Fruit fly (Drosophila melanogaster): Measurements from ENCODE around the gene CtsL4.
A peak's percentile ranks its signal among the peaks of the same experiment; 100 is the strongest.

CtsL4 gene

dm6 chr2L:10405008-10405654, 48.7 kb upstream of the CtsL4 start, which contains the start of the genes CG17768, LSm-4 and Ir31a (continued):
- TF ChIP-seq CG17328 (GFP tag; IDR thresholded peaks at IDR 0.05) (no peak), CG16813 (GFP tag; IDR thresholded peaks at IDR 0.05; ENCODE audit: partially characterized antibody) (peak; percentile 72), CG31388 (GFP tag; optimal IDR thresholded peaks at IDR 0.05) (no peak), PHDP (tag; optimal IDR thresholded peaks at IDR 0.05) (no peak), lilli (GFP tag; optimal IDR thresholded peaks at IDR 0.05) (no peak), MESR4 (GFP tag; optimal IDR thresholded peaks at IDR 0.05) (peak; percentile 42), CG10979 (tag; optimal IDR thresholded peaks at IDR 0.05) (no peak), sim (GFP tag; IDR thresholded peaks at IDR 0.05) (no peak), CG32772 (GFP tag; IDR thresholded peaks at IDR 0.05) (no peak), CG9932 (GFP tag; IDR thresholded peaks at IDR 0.05) (no peak), Xrp1 (GFP tag; IDR thresholded peaks at IDR 0.05) (no peak), CG33213 (GFP tag; optimal IDR thresholded peaks at IDR 0.05) (no peak), Doc3 (GFP tag; IDR thresholded peaks at IDR 0.05; ENCODE audit: partially characterized antibody) (peak; percentile 88), sd (tag; optimal IDR thresholded peaks at IDR 0.05) (no peak), CG14860 (GFP tag; IDR thresholded peaks at IDR 0.05; ENCODE audit: partially characterized antibody) (peak; percentile 68), sqz (GFP tag; optimal IDR thresholded peaks at IDR 0.05) (no peak), gsb-n (tag; optimal IDR thresholded peaks at IDR 0.05) (no peak), pzg (GFP tag; optimal IDR thresholded peaks at IDR 0.05) (peak; percentile 20), CG2202 (tag; optimal IDR thresholded peaks at IDR 0.05) (no peak), hb (GFP tag; IDR thresholded peaks at IDR 0.05; ENCODE audit: partially characterized antibody) (peak; percentile 68), bbx (GFP tag; IDR thresholded peaks at IDR 0.05; ENCODE audit: partially characterized antibody) (peak; percentile 82), HLH4C (GFP tag; IDR thresholded peaks at IDR 0.05; ENCODE audit: partially characterized antibody) (peak; percentile 70), CG6813 (GFP tag; optimal IDR thresholded peaks at IDR 0.05) (no peak), ap (GFP tag; IDR thresholded peaks at IDR 0.05) (no peak), CG11247 (GFP tag; IDR thresholded peaks at IDR 0.05) (no peak), CG34422 (GFP tag; IDR thresholded peaks at IDR 0.05) (no peak), B-H2 (GFP tag; optimal IDR thresholded peaks at IDR 0.05) (no peak), dmrt99B (tag; optimal IDR thresholded peaks at IDR 0.05) (no peak), Dfd (GFP tag; optimal IDR thresholded peaks at IDR 0.05) (no peak), CG10565 (GFP tag; optimal IDR thresholded peaks at IDR 0.05) (no peak), dm (GFP tag; optimal IDR thresholded peaks at IDR 0.05) (no peak), CG30431 (GFP tag; optimal IDR thresholded peaks at IDR 0.05) (no peak), CG43689 (GFP tag; IDR thresholded peaks at IDR 0.05) (no peak), CG6791 (GFP tag; IDR thresholded peaks at IDR 0.05; ENCODE audit: partially characterized antibody) (no peak), Kr (GFP tag; optimal IDR thresholded peaks at IDR 0.05) (no peak), chinmo (GFP tag; IDR thresholded peaks at IDR 0.05; ENCODE audit: partially characterized antibody) (no peak), CG10267 (tag; optimal IDR thresholded peaks at IDR 0.05) (peak; percentile 1), CG6765 (GFP tag; optimal IDR thresholded peaks at IDR 0.05) (no peak), ems (GFP tag; optimal IDR thresholded peaks at IDR 0.05) (no peak), CG16779 (GFP tag; IDR thresholded peaks at IDR 0.05) (no peak), gcm (GFP tag; optimal IDR thresholded peaks at IDR 0.05) (no peak), NK7.1 (GFP tag; optimal IDR thresholded peaks at IDR 0.05) (no peak), hth (optimal IDR thresholded peaks at IDR 0.05) (no peak), CG33557 (GFP tag; optimal IDR thresholded peaks at IDR 0.05) (no peak), Nf-YB (GFP tag; optimal IDR thresholded peaks at IDR 0.05) (no peak), Meics (GFP tag; optimal IDR thresholded peaks at IDR 0.05) (no peak), CG10543 (GFP tag; optimal IDR thresholded peaks at IDR 0.05) (no peak), Fer2 (tag; optimal IDR thresholded peaks at IDR 0.05) (no peak), psq (GFP tag; optimal IDR thresholded peaks at IDR 0.05) (no peak), CG4424 (GFP tag; optimal IDR thresholded peaks at IDR 0.05) (no peak)
